Fruit fly (Drosophila melanogaster): ENCODE measurements around the gene CG1265.

- TF ChIP-seq psq (optimal IDR thresholded peaks at IDR 0.05) (no peak), h (optimal IDR thresholded peaks at IDR 0.05) (no peak), Sin3A (optimal IDR thresholded peaks at IDR 0.05) (no peak), insv (optimal IDR thresholded peaks at IDR 0.05) (no peak), ttk (optimal IDR thresholded peaks at IDR 0.05) (no peak)
These were observed 43.1 kb upstream of the CG1265 start, which contains the start of gene Cpr64Ab for dm6 chr3L:4211440-4211839.
